Fruit fly (Drosophila melanogaster) whole organism: Measurements from ENCODE around the gene CG31675.

Experiments
- CG8478 ChIP-seq: fragments of >200 bp; optimal IDR thresholded peaks from 2 replicates; lab custom pipeline; 2018; ENCODE audit warnings: inconsistent platforms
- Dll ChIP-seq: fragments of >200 bp; optimal IDR thresholded peaks from 2 replicates; lab custom pipeline; 2017
- EcR ChIP-seq, 2 experiments: fragments of >200 bp; optimal IDR thresholded peaks; 2 replicates each; lab custom pipeline; 2017; ENCODE audit warnings: missing biosample characterization in 2 of 2, missing genetic modification characterization in 2 of 2, missing genetic modification reagents in 2 of 2
- pan ChIP-seq: fragments of >200 bp; optimal IDR thresholded peaks from 2 replicates; lab custom pipeline; 2017
- psq ChIP-seq: fragments of >200 bp; optimal IDR thresholded peaks from 2 replicates; lab custom pipeline; 2017
- usp ChIP-seq: fragments of >200 bp; optimal IDR thresholded peaks from 2 replicates; lab custom pipeline; 2017; ENCODE audit warnings: missing biosample characterization, missing genetic modification characterization, mixed read lengths

The CG31675 gene

dm6 chr2L:20867381-20867780 is at the start of gene CG31675:
TSS of gene CG31675 (plus strand) at chr2L:20867755.
- TF ChIP-seq Dll (lab: Kevin White, UChicago): no peak
- TF ChIP-seq usp (GFP tag; lab: Kevin White, UChicago): no peak
- no peak for TF ChIP-seq psq (lab: Kevin White, UChicago)
- no peak for TF ChIP-seq EcR (GFP tag; optimal IDR thresholded peaks at IDR 0.05; lab: Kevin White, UChicago)
- no peak for TF ChIP-seq pan (lab: Kevin White, UChicago)
- TF ChIP-seq CG8478 (lab: Kevin White, UChicago): no peak

- TF ChIP-seq usp (GFP tag; lab: Kevin White, UChicago) (no peak), psq (lab: Kevin White, UChicago) (no peak), Dll (lab: Kevin White, UChicago) (no peak), CG8478 (lab: Kevin White, UChicago) (no peak), pan (lab: Kevin White, UChicago) (no peak), EcR (GFP tag; optimal IDR thresholded peaks at IDR 0.05; lab: Kevin White, UChicago) (no peak)
Observed at dm6 chr2L:20818432-20818831, 49.1 kb upstream of the CG31675 start, which contains the start of gene CheB38a. TSS of gene CheB38a (minus strand) at chr2L:20818532.

- TF ChIP-seq Dll (lab: Kevin White, UChicago): no peak
- no peak for TF ChIP-seq usp (GFP tag; lab: Kevin White, UChicago)
- no peak for TF ChIP-seq EcR (GFP tag; optimal IDR thresholded peaks at IDR 0.05; lab: Kevin White, UChicago)
- TF ChIP-seq pan (lab: Kevin White, UChicago): no peak
- no peak for TF ChIP-seq CG8478 (lab: Kevin White, UChicago)
- no peak for TF ChIP-seq psq (lab: Kevin White, UChicago)
Observed at dm6 chr2L:20820767-20821166, 46.8 kb upstream of the CG31675 start, which contains the start of gene CheB38c. TSS of gene CheB38c (minus strand) at chr2L:20820867.

DNA sequence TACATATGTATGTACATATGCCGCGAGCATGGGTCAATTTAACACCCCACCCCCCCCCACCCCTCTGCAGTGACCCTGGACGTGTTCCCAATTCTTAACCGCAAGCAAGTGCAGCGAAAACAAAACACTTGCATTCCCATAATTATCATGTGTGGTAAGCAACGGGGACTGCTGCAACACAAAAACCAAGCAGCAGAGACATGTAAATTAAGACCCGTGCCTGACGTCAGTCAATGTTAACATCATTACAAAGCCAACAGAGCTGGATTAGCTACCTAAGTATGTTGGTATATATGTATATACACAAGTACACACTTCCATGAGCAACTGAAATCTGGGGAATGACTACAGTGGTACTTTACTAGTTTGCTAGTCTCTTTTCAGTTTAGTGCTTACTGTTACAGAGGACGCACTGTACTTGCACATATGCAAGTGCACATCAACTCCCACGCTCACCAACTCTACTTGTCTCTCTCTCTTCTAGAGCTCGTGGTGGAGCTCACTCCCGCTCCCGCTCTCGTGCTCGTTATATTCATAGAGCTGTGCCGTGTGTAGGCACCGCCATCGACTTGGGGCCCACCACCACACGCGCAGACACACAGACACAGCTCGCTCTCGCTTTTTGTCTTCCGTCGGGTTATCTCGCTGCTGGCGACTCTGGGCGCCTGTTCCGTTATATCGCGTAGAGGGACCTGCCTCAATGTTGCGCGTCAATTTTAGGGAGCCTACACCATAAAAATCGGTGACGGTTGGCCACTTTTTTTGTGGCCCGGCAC is 46.1 kb upstream of the CG31675 start:
- TF ChIP-seq usp (GFP tag; lab: Kevin White, UChicago): no peak
- no peak for TF ChIP-seq Dll (lab: Kevin White, UChicago)
- no peak for TF ChIP-seq CG8478 (lab: Kevin White, UChicago)
- no peak for TF ChIP-seq psq (lab: Kevin White, UChicago)

DNA sequence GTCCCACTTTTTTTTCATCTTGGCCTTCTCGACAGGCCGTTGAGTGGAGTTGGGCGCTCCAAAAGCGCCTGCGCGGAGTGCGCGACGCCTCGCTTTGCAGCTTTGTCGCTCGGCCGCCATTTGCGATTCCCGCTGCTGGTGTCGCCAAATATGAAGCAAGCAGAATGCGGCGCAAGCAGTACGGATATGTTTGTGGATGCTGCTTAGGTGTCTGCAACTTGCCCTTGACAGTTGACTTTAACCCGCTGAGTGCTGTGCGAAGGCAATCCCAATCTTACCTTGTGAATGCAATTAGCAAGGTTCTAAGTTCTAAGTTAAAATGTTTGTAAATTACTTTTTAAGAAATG is 45.6 kb upstream of the CG31675 start:
- no peak for TF ChIP-seq usp (GFP tag; lab: Kevin White, UChicago)
- TF ChIP-seq Dll (lab: Kevin White, UChicago): no peak
- TF ChIP-seq pan (lab: Kevin White, UChicago): no peak
- TF ChIP-seq CG8478 (lab: Kevin White, UChicago): no peak
- no peak for TF ChIP-seq psq (lab: Kevin White, UChicago)
- TF ChIP-seq EcR (GFP tag; optimal IDR thresholded peaks at IDR 0.05; lab: Kevin White, UChicago): no peak

- no peak for TF ChIP-seq usp (GFP tag; lab: Kevin White, UChicago)
- TF ChIP-seq psq (lab: Kevin White, UChicago): no peak
- TF ChIP-seq CG8478 (lab: Kevin White, UChicago): no peak
- no peak for TF ChIP-seq pan (lab: Kevin White, UChicago)
- TF ChIP-seq Dll (lab: Kevin White, UChicago): no peak
- TF ChIP-seq EcR (GFP tag; optimal IDR thresholded peaks at IDR 0.05; lab: Kevin White, UChicago): no peak
Observed at dm6 chr2L:20822489-20823195, 44.9 kb upstream of the CG31675 start, which contains the start of gene CG9331. TSS of gene CG9331 (plus strand) at chr2L:20822828.

DNA sequence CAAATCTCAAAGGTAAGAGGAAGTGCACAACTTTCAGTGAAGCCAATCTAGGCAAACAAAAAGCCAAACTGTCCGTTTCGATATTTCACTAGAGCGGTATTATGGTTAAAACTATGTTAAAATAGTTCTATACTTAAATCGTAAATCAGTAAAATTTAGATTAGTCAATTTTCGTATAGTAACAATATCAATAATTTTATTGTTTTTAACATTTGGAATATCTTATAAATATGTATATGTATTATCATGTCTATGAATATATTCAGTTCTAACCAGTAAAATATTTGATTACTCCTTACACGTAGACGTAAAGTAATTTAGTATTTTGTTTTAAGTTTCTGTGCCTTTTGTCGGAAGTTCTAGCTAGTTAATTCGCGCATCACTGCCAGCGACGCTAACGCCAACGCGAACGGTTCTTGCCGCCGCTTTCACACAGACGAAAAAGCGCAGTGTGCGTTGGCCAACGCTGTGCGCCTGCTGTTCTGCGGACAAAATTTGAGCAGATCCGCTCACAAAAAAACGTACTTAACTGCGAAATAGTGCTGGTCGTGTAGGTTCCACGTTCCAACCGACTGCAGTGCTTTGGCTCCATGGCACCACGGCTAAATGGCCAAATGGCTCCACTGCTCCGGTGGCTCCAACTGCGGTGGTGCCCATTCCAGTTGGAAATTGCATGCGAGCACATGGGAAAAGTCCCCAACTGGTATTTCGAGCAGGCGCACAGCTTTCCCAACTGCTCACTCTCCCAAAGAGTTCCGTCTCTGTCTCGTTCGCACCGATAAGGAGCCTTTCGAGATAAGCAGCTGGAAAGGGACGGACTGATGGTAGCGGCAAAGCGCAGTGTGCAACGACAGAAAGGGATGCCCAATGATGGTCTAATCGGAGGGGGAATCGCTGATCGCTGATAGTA is 44.1 kb upstream of the CG31675 start:
- TF ChIP-seq psq (lab: Kevin White, UChicago) (no peak), CG8478 (lab: Kevin White, UChicago) (peak; percentile 73), usp (GFP tag; lab: Kevin White, UChicago) (no peak), pan (lab: Kevin White, UChicago) (no peak), EcR (GFP tag; optimal IDR thresholded peaks at IDR 0.05; lab: Kevin White, UChicago) (no peak), Dll (lab: Kevin White, UChicago) (no peak)

DNA sequence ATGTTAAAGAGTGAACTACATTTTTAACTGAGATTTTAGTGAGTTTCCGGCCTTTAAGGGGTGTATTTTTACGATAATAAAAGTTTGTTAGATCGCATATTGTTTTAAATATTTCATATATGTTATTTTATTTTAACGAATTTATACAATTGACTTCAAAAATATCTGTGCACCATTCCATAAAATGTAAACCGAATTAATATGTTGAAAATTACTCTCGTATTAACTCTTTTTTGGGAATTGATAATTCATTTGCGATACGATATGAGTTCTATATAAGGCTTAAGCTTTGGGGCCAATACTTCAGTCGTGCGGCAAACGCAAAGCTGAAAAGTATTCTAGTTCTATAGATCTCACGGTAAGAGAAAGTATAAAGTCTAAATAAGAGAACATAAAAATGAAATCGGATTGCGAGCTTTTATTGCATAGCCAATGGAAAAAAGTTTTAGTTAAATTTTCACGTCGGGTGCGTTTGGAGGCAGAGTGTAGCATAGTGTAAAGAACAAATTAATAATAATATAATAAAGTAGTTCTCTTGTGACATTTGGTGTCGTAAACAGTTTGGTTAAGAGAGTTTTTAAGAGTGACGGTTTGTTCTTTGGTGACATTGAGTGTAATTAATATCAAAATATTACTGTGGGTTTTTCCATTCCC is 43.3 kb upstream of the CG31675 start:
- TF ChIP-seq EcR (GFP tag; optimal IDR thresholded peaks at IDR 0.05; lab: Kevin White, UChicago): no peak
- TF ChIP-seq CG8478 (lab: Kevin White, UChicago): no peak
- no peak for TF ChIP-seq Dll (lab: Kevin White, UChicago)
- TF ChIP-seq psq (lab: Kevin White, UChicago): no peak
- no peak for TF ChIP-seq usp (GFP tag; lab: Kevin White, UChicago)
- TF ChIP-seq pan (lab: Kevin White, UChicago): no peak

DNA sequence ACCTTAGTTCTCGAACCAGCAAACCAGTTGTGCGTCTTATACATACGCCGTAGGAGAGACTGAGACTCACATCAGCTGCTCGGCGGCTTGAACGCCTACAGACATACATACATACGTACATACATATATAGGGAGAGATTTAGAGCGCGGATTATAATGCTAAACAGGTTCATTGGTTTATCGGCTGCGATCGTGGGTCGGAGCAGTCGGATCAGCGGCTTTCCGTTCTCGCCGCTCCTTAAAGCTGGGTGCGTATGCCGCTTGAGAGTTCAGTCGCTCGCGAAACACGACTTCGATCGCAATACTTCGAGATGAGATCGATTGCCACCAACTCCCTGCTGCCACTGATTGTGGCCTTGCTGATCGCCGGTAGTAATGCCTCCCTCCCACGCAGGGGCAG is 42.3 kb upstream of the CG31675 start:
- TF ChIP-seq CG8478 (lab: Kevin White, UChicago) (no peak), EcR (GFP tag; optimal IDR thresholded peaks at IDR 0.05; lab: Kevin White, UChicago) (no peak), pan (lab: Kevin White, UChicago) (no peak), Dll (lab: Kevin White, UChicago) (no peak), usp (GFP tag; lab: Kevin White, UChicago) (no peak), psq (lab: Kevin White, UChicago) (no peak)

dm6 chr2L:20826226-20826625 is 41.3 kb upstream of the CG31675 start:
- no peak for TF ChIP-seq psq (lab: Kevin White, UChicago)
- no peak for TF ChIP-seq Dll (lab: Kevin White, UChicago)
- no peak for TF ChIP-seq CG8478 (lab: Kevin White, UChicago)
- no peak for TF ChIP-seq usp (GFP tag; lab: Kevin White, UChicago)
- TF ChIP-seq EcR (GFP tag; optimal IDR thresholded peaks at IDR 0.05; lab: Kevin White, UChicago): no peak
- no peak for TF ChIP-seq pan (lab: Kevin White, UChicago)
